Worm (Caenorhabditis elegans): Measurements from ENCODE around the gene prp-9.

prp-9 gene

ce11 chrII:8545315-8545714 is 20.1 kb upstream of the prp-9 start, which contains the start of gene decr-1.2:
Gene decr-1.2 (plus strand): TSS chrII:8545615.
- TF ChIP-seq tbx-37 (GFP tag; conservative IDR thresholded peaks at IDR 0.05) (no peak), F13C5.2 (tag; optimal IDR thresholded peaks at IDR 0.05) (no peak), ama-1 (optimal IDR thresholded peaks at IDR 0.05) (no peak), flt-1 (GFP tag; IDR thresholded peaks at IDR 0.05) (no peak), ceh-36 (tag; optimal IDR thresholded peaks at IDR 0.05) (no peak), hmbx-1 (tag; optimal IDR thresholded peaks at IDR 0.05) (no peak), sea-1 (GFP tag; conservative IDR thresholded peaks at IDR 0.05) (no peak), B0310.2 (tag; optimal IDR thresholded peaks at IDR 0.05) (no peak), aly-1 (tag; optimal IDR thresholded peaks at IDR 0.05) (no peak), ceh-13 (GFP tag; optimal IDR thresholded peaks at IDR 0.05) (no peak), hnd-1 (tag; optimal IDR thresholded peaks at IDR 0.05) (no peak), tra-4 (tag; optimal IDR thresholded peaks at IDR 0.05) (no peak), tbx-11 (GFP tag; IDR thresholded peaks at IDR 0.05) (no peak), ets-7 (tag; optimal IDR thresholded peaks at IDR 0.05) (no peak), scrt-1 (GFP tag; IDR thresholded peaks at IDR 0.05) (no peak), hmg-4 (GFP tag; optimal IDR thresholded peaks at IDR 0.05) (no peak), pes-1 (GFP tag; IDR thresholded peaks at IDR 0.05) (no peak)

ce11 chrII:8540412-8540811 is 15.2 kb upstream of the prp-9 start, which contains the start of gene pqn-73:
Gene pqn-73 (plus strand): TSS chrII:8540712.
- no peak for TF ChIP-seq sea-1 (GFP tag; conservative IDR thresholded peaks at IDR 0.05)
- TF ChIP-seq hmg-4 (GFP tag; optimal IDR thresholded peaks at IDR 0.05): no peak
- no peak for TF ChIP-seq tra-4 (tag; optimal IDR thresholded peaks at IDR 0.05)
- no peak for TF ChIP-seq tbx-37 (GFP tag; conservative IDR thresholded peaks at IDR 0.05)

- TF ChIP-seq aly-1 (tag; optimal IDR thresholded peaks at IDR 0.05) (no peak), tra-4 (tag; optimal IDR thresholded peaks at IDR 0.05) (no peak)
These were observed 10.9 kb upstream of the prp-9 start, which contains the start of gene W01C9.2 for ce11 chrII:8536060-8536459. Gene W01C9.2 (plus strand): TSS chrII:8536360.

- TF ChIP-seq flt-1 (GFP tag; IDR thresholded peaks at IDR 0.05) (no peak), hnd-1 (tag; optimal IDR thresholded peaks at IDR 0.05) (no peak), aly-1 (tag; optimal IDR thresholded peaks at IDR 0.05) (no peak), F13C5.2 (tag; optimal IDR thresholded peaks at IDR 0.05) (no peak)
These were observed 6.8 kb upstream of the prp-9 start for ce11 chrII:8532015-8532414.

ce11 chrII:8531181-8531759 is 6.1 kb upstream of the prp-9 start, which contains the start of gene gldi-7:
Gene gldi-7 (minus strand): TSS chrII:8531222.
- TF ChIP-seq hmg-4 (GFP tag; optimal IDR thresholded peaks at IDR 0.05): no peak
- no peak for TF ChIP-seq scrt-1 (GFP tag; IDR thresholded peaks at IDR 0.05)
- no peak for TF ChIP-seq B0310.2 (tag; optimal IDR thresholded peaks at IDR 0.05)
- TF ChIP-seq sea-1 (GFP tag; conservative IDR thresholded peaks at IDR 0.05): no peak
- TF ChIP-seq F13C5.2 (tag; optimal IDR thresholded peaks at IDR 0.05): no peak
- TF ChIP-seq tbx-11 (GFP tag; IDR thresholded peaks at IDR 0.05): no peak
- TF ChIP-seq flt-1 (GFP tag; IDR thresholded peaks at IDR 0.05): no peak
- TF ChIP-seq ama-1 (optimal IDR thresholded peaks at IDR 0.05): no peak
- TF ChIP-seq aly-1 (tag; optimal IDR thresholded peaks at IDR 0.05): no peak
- no peak for TF ChIP-seq tbx-37 (GFP tag; conservative IDR thresholded peaks at IDR 0.05)
- TF ChIP-seq ceh-13 (GFP tag; optimal IDR thresholded peaks at IDR 0.05): no peak
- TF ChIP-seq hmbx-1 (tag; optimal IDR thresholded peaks at IDR 0.05): no peak
- TF ChIP-seq pes-1 (GFP tag; IDR thresholded peaks at IDR 0.05): no peak
- TF ChIP-seq hnd-1 (tag; optimal IDR thresholded peaks at IDR 0.05): no peak
- TF ChIP-seq ets-7 (tag; optimal IDR thresholded peaks at IDR 0.05): no peak

ce11 chrII:8529176-8529698 is 4.0 kb upstream of the prp-9 start:
- TF ChIP-seq scrt-1 (GFP tag; IDR thresholded peaks at IDR 0.05): no peak
- TF ChIP-seq ceh-13 (GFP tag; optimal IDR thresholded peaks at IDR 0.05): no peak
- TF ChIP-seq hnd-1 (tag; optimal IDR thresholded peaks at IDR 0.05): no peak
- no peak for TF ChIP-seq tbx-11 (GFP tag; IDR thresholded peaks at IDR 0.05)

ce11 chrII:8520625-8521024 is 4.6 kb downstream of the prp-9 start, which contains the start of gene cht-2:
Gene cht-2 (plus strand): TSS chrII:8520925.
- TF ChIP-seq B0310.2 (tag; optimal IDR thresholded peaks at IDR 0.05) (no peak), flt-1 (GFP tag; IDR thresholded peaks at IDR 0.05) (no peak), tbx-37 (GFP tag; conservative IDR thresholded peaks at IDR 0.05) (no peak)

- TF ChIP-seq pes-1 (GFP tag; IDR thresholded peaks at IDR 0.05) (no peak), ama-1 (optimal IDR thresholded peaks at IDR 0.05) (no peak), sea-1 (GFP tag; conservative IDR thresholded peaks at IDR 0.05) (no peak), hmg-4 (GFP tag; optimal IDR thresholded peaks at IDR 0.05) (no peak)
These were observed 7.0 kb downstream of the prp-9 start, which contains the start of gene T13H5.8 for ce11 chrII:8518210-8518609. Gene T13H5.8 (plus strand): TSS chrII:8518510.

ce11 chrII:8516783-8517182 is 8.4 kb downstream of the prp-9 start, which contains the start of gene rnh-2:
Gene rnh-2 (plus strand): TSS chrII:8517150.
- TF ChIP-seq pes-1 (GFP tag; IDR thresholded peaks at IDR 0.05) (no peak), ets-7 (tag; optimal IDR thresholded peaks at IDR 0.05) (no peak), hmg-4 (GFP tag; optimal IDR thresholded peaks at IDR 0.05) (no peak), B0310.2 (tag; optimal IDR thresholded peaks at IDR 0.05) (no peak), hnd-1 (tag; optimal IDR thresholded peaks at IDR 0.05) (no peak), scrt-1 (GFP tag; IDR thresholded peaks at IDR 0.05) (no peak), tbx-11 (GFP tag; IDR thresholded peaks at IDR 0.05) (no peak), tra-4 (tag; optimal IDR thresholded peaks at IDR 0.05) (no peak), sea-1 (GFP tag; conservative IDR thresholded peaks at IDR 0.05) (no peak), ceh-13 (GFP tag; optimal IDR thresholded peaks at IDR 0.05) (no peak), ceh-36 (tag; optimal IDR thresholded peaks at IDR 0.05) (no peak), F13C5.2 (tag; optimal IDR thresholded peaks at IDR 0.05) (peak; percentile 5), hmbx-1 (tag; optimal IDR thresholded peaks at IDR 0.05) (no peak), aly-1 (tag; optimal IDR thresholded peaks at IDR 0.05) (no peak), flt-1 (GFP tag; IDR thresholded peaks at IDR 0.05) (0 out of 2 replicates have a peak, but pooled peaks have one; percentile 31), ama-1 (optimal IDR thresholded peaks at IDR 0.05) (no peak), tbx-37 (GFP tag; conservative IDR thresholded peaks at IDR 0.05) (peak; percentile 46; the same call in 1 of the 2 replicates)
